ENCODE assay signal across 2 fruit fly cellular contexts in the genomic region with DNA sequence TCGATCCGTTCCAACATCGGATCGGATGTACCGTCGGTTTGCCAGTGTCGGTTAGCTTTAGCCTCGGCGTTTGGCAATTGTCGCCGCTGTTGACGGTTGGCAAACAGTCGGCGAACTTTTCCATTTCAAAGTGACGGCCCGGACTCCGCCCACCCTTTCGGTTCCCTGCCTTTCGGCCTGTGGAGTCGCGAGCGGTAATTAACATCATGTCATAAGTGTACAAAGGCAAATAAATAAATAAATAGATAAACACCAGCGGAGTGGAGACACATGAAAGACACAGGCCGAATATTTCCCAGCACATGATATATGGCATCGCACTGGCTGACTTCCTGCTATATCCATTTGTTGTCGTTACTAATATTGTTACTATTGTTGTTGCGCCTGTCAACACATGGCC.
TF ChIP-seq lines count a peak whose summit lies in the region.

No protein-coding gene starts in this region.

- TF ChIP-seq CTCF in whole organism, embryonic (GFP tag; optimal IDR thresholded peaks at IDR 0.05; lab: Kevin White, UChicago) = no peak

TF ChIP-seq in whole organism, embryonic, 481 proteins besides CTCF, POLR2A, EP300 and RAD21:
- TF ChIP-seq CG14965 (GFP tag; optimal IDR thresholded peaks at IDR 0.05; lab: Kevin White, UChicago; ENCODE audit: borderline replicate concordance) = no peak
- TF ChIP-seq Med (GFP tag; lab: Kevin White, UChicago) = peak; percentile 15
- TF ChIP-seq sob (GFP tag; IDR thresholded peaks at IDR 0.05; lab: Robert Waterston, UW) = 0 out of 2 replicates have a peak, but pooled peaks have one; percentile 21
- peak; percentile 55 for TF ChIP-seq odd (GFP tag; optimal IDR thresholded peaks at IDR 0.05; lab: Kevin White, UChicago)
- TF ChIP-seq Sin3A (optimal IDR thresholded peaks at IDR 0.05; lab: Kevin White, UChicago) = no peak
- no peak for TF ChIP-seq kay (GFP tag; optimal IDR thresholded peaks at IDR 0.05; lab: Kevin White, UChicago)
- TF ChIP-seq slbo (GFP tag; IDR thresholded peaks at IDR 0.05; lab: Robert Waterston, UW) = no peak
- no peak for TF ChIP-seq MTF-1 (GFP tag; optimal IDR thresholded peaks at IDR 0.05; lab: Kevin White, UChicago; ENCODE audit: borderline replicate concordance)
- peak; percentile 49 for TF ChIP-seq Kr (GFP tag; optimal IDR thresholded peaks at IDR 0.05; lab: Kevin White, UChicago)
- TF ChIP-seq CG6272 (GFP tag; IDR thresholded peaks at IDR 0.05; lab: Robert Waterston, UW) = no peak
- TF ChIP-seq NFAT (GFP tag; IDR thresholded peaks at IDR 0.05; lab: Robert Waterston, UW) = 0 out of 2 replicates have a peak, but pooled peaks have one; percentile 5
- no peak for TF ChIP-seq cad (GFP tag; optimal IDR thresholded peaks at IDR 0.05; lab: Kevin White, UChicago)
- no peak for TF ChIP-seq HLH4C (GFP tag; IDR thresholded peaks at IDR 0.05; lab: Robert Waterston, UW; ENCODE audit: partially characterized antibody)
- TF ChIP-seq h (optimal IDR thresholded peaks at IDR 0.05; lab: Kevin White, UChicago) = no peak
- TF ChIP-seq TFAM (GFP tag; optimal IDR thresholded peaks at IDR 0.05; lab: Kevin White, UChicago) = no peak
- TF ChIP-seq CG15696 (tag; optimal IDR thresholded peaks at IDR 0.05; lab: Kevin White, UChicago) = no peak
- TF ChIP-seq fd102C (GFP tag; optimal IDR thresholded peaks at IDR 0.05; lab: Kevin White, UChicago) = no peak
- peak; percentile 88 for TF ChIP-seq twi (tag; optimal IDR thresholded peaks at IDR 0.05; lab: Kevin White, UChicago)
TF ChIP-seq in whole organism, embryonic: peak in this region for 6.

TF ChIP-seq in whole organism, prepupa, 60 proteins besides CTCF, POLR2A, EP300 and RAD21:
- TF ChIP-seq Eip75B (GFP tag; optimal IDR thresholded peaks at IDR 0.05; lab: Kevin White, UChicago) (no peak), ss (GFP tag; optimal IDR thresholded peaks at IDR 0.05; lab: Kevin White, UChicago) (no peak), CG8119 (GFP tag; IDR thresholded peaks at IDR 0.05; lab: Robert Waterston, UW) (no peak), eg (GFP tag; IDR thresholded peaks at IDR 0.05; lab: Robert Waterston, UW) (no peak), vri (GFP tag; optimal IDR thresholded peaks at IDR 0.05; lab: Kevin White, UChicago) (no peak), fkh (GFP tag; optimal IDR thresholded peaks at IDR 0.05; lab: Kevin White, UChicago) (peak; percentile 50), CG15336 (GFP tag; IDR thresholded peaks at IDR 0.05; lab: Robert Waterston, UW) (no peak), cyc (GFP tag; optimal IDR thresholded peaks at IDR 0.05; lab: Kevin White, UChicago) (no peak), Eip78C (GFP tag; lab: Kevin White, UChicago) (peak; percentile 4), CG7368 (GFP tag; optimal IDR thresholded peaks at IDR 0.05; lab: Kevin White, UChicago) (no peak), Met (GFP tag; optimal IDR thresholded peaks at IDR 0.05; lab: Kevin White, UChicago) (no peak), spab (GFP tag; optimal IDR thresholded peaks at IDR 0.05; lab: Kevin White, UChicago) (no peak), CG8319 (GFP tag; optimal IDR thresholded peaks at IDR 0.05; lab: Kevin White, UChicago) (no peak)
